Fruit fly (Drosophila melanogaster): Measurements from ENCODE around the gene CG7906.

dm6 chr3L:14235820-14236219, 615 bp upstream of the CG7906 start, which contains the start of gene CG34244:
- TF ChIP-seq CG1621 (tag; optimal IDR thresholded peaks at IDR 0.05) (no peak), OdsH (GFP tag; optimal IDR thresholded peaks at IDR 0.05) (no peak), esn (GFP tag; optimal IDR thresholded peaks at IDR 0.05) (peak; percentile 5), CG7368 (GFP tag; optimal IDR thresholded peaks at IDR 0.05) (no peak), vri (GFP tag; optimal IDR thresholded peaks at IDR 0.05) (no peak), Hr39 (GFP tag; optimal IDR thresholded peaks at IDR 0.05) (no peak), fd59A (GFP tag; optimal IDR thresholded peaks at IDR 0.05) (no peak), CG8319 (GFP tag; optimal IDR thresholded peaks at IDR 0.05) (no peak), fd85E (GFP tag; optimal IDR thresholded peaks at IDR 0.05) (no peak), CG34406 (GFP tag; optimal IDR thresholded peaks at IDR 0.05) (no peak), CG9139 (GFP tag; optimal IDR thresholded peaks at IDR 0.05) (no peak)
